Fruit fly (Drosophila melanogaster) whole organism, embryonic: ENCODE data around the gene Rab3GAP1.

Experiments used
- Bgb ChIP-seq: fragments of 200-800 bp; sonication (Bioruptor generic); IDR thresholded peaks from 2 replicates; pipeline ENCODE4 v1.3.6; 2022; ENCODE audit warnings: missing biosample characterization, missing genetic modification characterization; ENCODE audit not compliant: partially characterized antibody
- CG10565 ChIP-seq: fragments of 200-800 bp; sonication (Bioruptor generic); optimal IDR thresholded peaks from 3 replicates; lab custom pipeline; 2016; ENCODE audit warnings: missing biosample characterization, mild to moderate bottlenecking, missing genetic modification characterization
- CG11695 ChIP-seq: fragments of 200-800 bp; sonication (Bioruptor generic); IDR thresholded peaks from 3 replicates; pipeline ENCODE4 v1.3.6; 2022; ENCODE audit warnings: missing biosample characterization, missing genetic modification characterization
- CG14441 ChIP-seq: fragments of 200-800 bp; sonication (Bioruptor generic); IDR thresholded peaks from 2 replicates; pipeline ENCODE4 v1.3.6; 2022; ENCODE audit warnings: missing biosample characterization, missing genetic modification characterization
- CG17568 ChIP-seq: fragments of 200-800 bp; sonication (Bioruptor generic); optimal IDR thresholded peaks from 2 replicates; lab custom pipeline; 2018; ENCODE audit warnings: missing biosample characterization, mild to moderate bottlenecking, missing genetic modification characterization, moderate library complexity
- CG2129 ChIP-seq: fragments of 200-800 bp; sonication (Bioruptor generic); IDR thresholded peaks from 2 replicates; pipeline ENCODE4 v1.3.6; 2022; ENCODE audit warnings: missing biosample characterization, missing genetic modification characterization; ENCODE audit not compliant: partially characterized antibody
- CG30431 ChIP-seq: fragments of 200-800 bp; sonication (Bioruptor generic); optimal IDR thresholded peaks from 2 replicates; lab custom pipeline; 2017; ENCODE audit warnings: missing biosample characterization, missing genetic modification characterization
- CG31365 ChIP-seq: fragments of 200-800 bp; sonication (Bioruptor generic); optimal IDR thresholded peaks from 2 replicates; lab custom pipeline; 2018; ENCODE audit warnings: missing biosample characterization, mild to moderate bottlenecking, missing genetic modification characterization
- CG3281 ChIP-seq: fragments of 200-800 bp; sonication (Bioruptor generic); optimal IDR thresholded peaks from 3 replicates; lab custom pipeline; 2017; ENCODE audit warnings: missing biosample characterization, mild to moderate bottlenecking, missing genetic modification characterization
- CG3838 ChIP-seq: fragments of 200-800 bp; sonication (Bioruptor generic); optimal IDR thresholded peaks from 3 replicates; lab custom pipeline; 2016; ENCODE audit warnings: missing biosample characterization, missing genetic modification characterization
- CG42726 ChIP-seq: fragments of 200-800 bp; sonication (Bioruptor generic); IDR thresholded peaks from 2 replicates; pipeline ENCODE4 v1.3.6; 2022; ENCODE audit warnings: missing biosample characterization, missing genetic modification characterization; ENCODE audit not compliant: partially characterized antibody
- CG6791 ChIP-seq: fragments of 200-800 bp; sonication (Bioruptor generic); IDR thresholded peaks from 3 replicates; pipeline ENCODE4 v1.3.6; 2022; ENCODE audit warnings: missing biosample characterization, missing genetic modification characterization; ENCODE audit not compliant: partially characterized antibody
- CG6854 ChIP-seq: fragments of 200-800 bp; sonication (Bioruptor generic); optimal IDR thresholded peaks from 3 replicates; lab custom pipeline; 2017; ENCODE audit warnings: missing biosample characterization, mild to moderate bottlenecking, missing genetic modification characterization
- CG7963 ChIP-seq: fragments of 200-800 bp; sonication (Bioruptor generic); IDR thresholded peaks from 3 replicates; pipeline ENCODE4 v1.3.6; 2022; ENCODE audit warnings: missing biosample characterization, missing genetic modification characterization; ENCODE audit not compliant: partially characterized antibody
- Dip2 ChIP-seq: fragments of 200-800 bp; sonication (Bioruptor generic); IDR thresholded peaks from 2 replicates; pipeline ENCODE4 v1.3.6; 2022; ENCODE audit warnings: missing biosample characterization, missing genetic modification characterization
- ERR ChIP-seq: fragments of 200-800 bp; sonication (Bioruptor generic); optimal IDR thresholded peaks from 2 replicates; lab custom pipeline; 2016; ENCODE audit warnings: missing biosample characterization, missing genetic modification characterization
- Eip74EF ChIP-seq, 2 experiments: fragments of 200-800 bp in 1 of 2; fragments of >200 bp in 1 of 2; sonication (Bioruptor generic) in 1 of 2; optimal IDR thresholded peaks; 2 replicates each; lab custom pipeline; 2017 to 2019; ENCODE audit warnings: missing biosample characterization in 2 of 2, missing genetic modification characterization in 2 of 2, mild to moderate bottlenecking in 1 of 2, moderate library complexity in 1 of 2
- Elba2 ChIP-seq: fragments of 200-800 bp; sonication (Bioruptor generic); optimal IDR thresholded peaks from 3 replicates; lab custom pipeline; 2016; ENCODE audit warnings: missing biosample characterization, missing genetic modification characterization
- Fer1 ChIP-seq: fragments of 200-800 bp; sonication (Bioruptor generic); optimal IDR thresholded peaks from 2 replicates; lab custom pipeline; 2017; ENCODE audit warnings: missing biosample characterization, mild to moderate bottlenecking, missing genetic modification characterization
- Fer2 ChIP-seq: fragments of 200-800 bp; sonication (Bioruptor generic); optimal IDR thresholded peaks from 2 replicates; lab custom pipeline; 2018; ENCODE audit warnings: missing biosample characterization, mild to moderate bottlenecking, missing genetic modification characterization, moderate library complexity
- Gug ChIP-seq: fragments of 200-800 bp; sonication (Bioruptor generic); IDR thresholded peaks from 4 replicates; pipeline ENCODE4 v1.3.6; 2022; ENCODE audit warnings: missing biosample characterization, missing genetic modification characterization
- Hmx ChIP-seq: fragments of 200-800 bp; sonication (Bioruptor generic); optimal IDR thresholded peaks from 2 replicates; lab custom pipeline; 2016; ENCODE audit warnings: missing biosample characterization, missing genetic modification characterization
- Hr3 ChIP-seq: fragments of 200-800 bp; sonication (Bioruptor generic); optimal IDR thresholded peaks from 3 replicates; lab custom pipeline; 2016; ENCODE audit warnings: missing biosample characterization, missing genetic modification characterization
- MESR4 ChIP-seq: fragments of 200-800 bp; sonication (Bioruptor generic); optimal IDR thresholded peaks from 2 replicates; lab custom pipeline; 2018; ENCODE audit warnings: missing biosample characterization, mild to moderate bottlenecking, missing genetic modification characterization, moderate library complexity
- Med ChIP-seq: fragments of 200-800 bp; sonication (Bioruptor generic); peaks from one replicate; lab custom pipeline; 2016; ENCODE audit warnings: missing biosample characterization, missing genetic modification characterization, mild to moderate bottlenecking, inconsistent platforms, moderate library complexity
- Nf-YC ChIP-seq: fragments of 200-800 bp; optimal IDR thresholded peaks from 3 replicates; lab custom pipeline; 2019; ENCODE audit warnings: missing biosample characterization, mild to moderate bottlenecking, missing genetic modification characterization, moderate library complexity
- TFAM ChIP-seq: fragments of 200-800 bp; sonication (Bioruptor generic); optimal IDR thresholded peaks from 2 replicates; lab custom pipeline; 2017; ENCODE audit warnings: missing biosample characterization, missing genetic modification characterization, inconsistent platforms
- Trl ChIP-seq, 3 experiments: fragments of >200 bp in 2 of 3; fragments of 200-800 bp in 1 of 3; sonication (Bioruptor generic) in 1 of 3; optimal IDR thresholded peaks; 2 replicates in 1 of 3; 3 replicates in 2 of 3; lab custom pipeline; 2016 to 2017; ENCODE audit warnings: missing biosample characterization in 1 of 3, missing genetic modification characterization in 1 of 3
- bowl ChIP-seq: fragments of 200-800 bp; sonication (Bioruptor generic); IDR thresholded peaks from 2 replicates; pipeline ENCODE4 v1.3.6; 2022; ENCODE audit warnings: missing biosample characterization, missing genetic modification characterization
- cg ChIP-seq: fragments of 200-800 bp; sonication (Bioruptor generic); optimal IDR thresholded peaks from 3 replicates; lab custom pipeline; 2019; ENCODE audit warnings: missing biosample characterization, mild to moderate bottlenecking, missing genetic modification characterization, moderate library complexity
- crc ChIP-seq: fragments of 200-800 bp; sonication (Bioruptor generic); optimal IDR thresholded peaks from 2 replicates; lab custom pipeline; 2016; ENCODE audit warnings: missing biosample characterization, missing genetic modification characterization
- cwo ChIP-seq: fragments of 200-800 bp; sonication (Bioruptor generic); optimal IDR thresholded peaks from 3 replicates; lab custom pipeline; 2017; ENCODE audit warnings: missing biosample characterization, missing genetic modification characterization, mild to moderate bottlenecking, moderate library complexity, missing genetic modification reagents
- dati ChIP-seq: fragments of 200-800 bp; sonication (Bioruptor generic); IDR thresholded peaks from 2 replicates; pipeline ENCODE4 v1.3.6; 2022; ENCODE audit warnings: missing biosample characterization, missing genetic modification characterization
- dm ChIP-seq: fragments of 200-800 bp; sonication (Bioruptor generic); optimal IDR thresholded peaks from 3 replicates; lab custom pipeline; 2016; ENCODE audit warnings: missing biosample characterization, missing genetic modification characterization
- dmrt99B ChIP-seq: fragments of 200-800 bp; sonication (Bioruptor generic); optimal IDR thresholded peaks from 2 replicates; lab custom pipeline; 2018; ENCODE audit warnings: missing biosample characterization, mild to moderate bottlenecking, missing genetic modification characterization, moderate library complexity
- eyg ChIP-seq: fragments of 200-800 bp; sonication (Bioruptor generic); optimal IDR thresholded peaks from 3 replicates; lab custom pipeline; 2016; ENCODE audit warnings: missing biosample characterization, missing genetic modification characterization
- grn ChIP-seq: fragments of 200-800 bp; sonication (Bioruptor generic); optimal IDR thresholded peaks from 3 replicates; lab custom pipeline; 2017; ENCODE audit warnings: missing biosample characterization, missing genetic modification characterization
- gsb-n ChIP-seq: fragments of 200-800 bp; sonication (Bioruptor generic); optimal IDR thresholded peaks from 3 replicates; lab custom pipeline; 2018; ENCODE audit warnings: missing biosample characterization, mild to moderate bottlenecking, missing genetic modification characterization
- her ChIP-seq: fragments of 200-800 bp; sonication (Bioruptor generic); optimal IDR thresholded peaks from 2 replicates; lab custom pipeline; 2016; ENCODE audit warnings: missing biosample characterization, missing genetic modification characterization
- jing ChIP-seq: fragments of 200-800 bp; sonication (Bioruptor generic); optimal IDR thresholded peaks from 2 replicates; lab custom pipeline; 2018; ENCODE audit warnings: missing biosample characterization, mild to moderate bottlenecking, missing genetic modification characterization
- lbe ChIP-seq: fragments of 200-800 bp; sonication (Bioruptor generic); optimal IDR thresholded peaks from 2 replicates; lab custom pipeline; 2016; ENCODE audit warnings: missing biosample characterization, mild to moderate bottlenecking, missing genetic modification characterization
- nerfin-2 ChIP-seq: fragments of 200-800 bp; sonication (Bioruptor generic); IDR thresholded peaks from 2 replicates; pipeline ENCODE4 v1.3.6; 2022; ENCODE audit warnings: missing biosample characterization, missing genetic modification characterization; ENCODE audit not compliant: partially characterized antibody
- ro ChIP-seq: fragments of 200-800 bp; sonication (Bioruptor generic); IDR thresholded peaks from 2 replicates; pipeline ENCODE4 v1.3.6; 2022; ENCODE audit warnings: missing biosample characterization, missing genetic modification characterization
- run ChIP-seq: fragments of 200-800 bp; sonication (Bioruptor generic); optimal IDR thresholded peaks from 3 replicates; lab custom pipeline; 2018; ENCODE audit warnings: missing biosample characterization, mild to moderate bottlenecking, missing genetic modification characterization
- so ChIP-seq: fragments of 200-800 bp; sonication (Bioruptor generic); IDR thresholded peaks from 3 replicates; pipeline ENCODE4 v1.3.6; 2022; ENCODE audit warnings: missing biosample characterization, missing genetic modification characterization
- sug ChIP-seq: fragments of 200-800 bp; optimal IDR thresholded peaks from 2 replicates; lab custom pipeline; 2019; ENCODE audit warnings: missing biosample characterization, mild to moderate bottlenecking, missing genetic modification characterization, moderate library complexity
- tin ChIP-seq: fragments of 200-800 bp; sonication (Bioruptor generic); optimal IDR thresholded peaks from 3 replicates; lab custom pipeline; 2016; ENCODE audit warnings: missing biosample characterization, missing genetic modification characterization
- vnd ChIP-seq: fragments of 200-800 bp; sonication (Bioruptor generic); IDR thresholded peaks from 3 replicates; pipeline ENCODE4 v1.3.6; 2022; ENCODE audit warnings: missing biosample characterization, missing genetic modification characterization; ENCODE audit not compliant: partially characterized antibody
- wek ChIP-seq: fragments of 200-800 bp; sonication (Bioruptor generic); optimal IDR thresholded peaks from 3 replicates; lab custom pipeline; 2018; ENCODE audit warnings: missing biosample characterization, mild to moderate bottlenecking, missing genetic modification characterization, moderate library complexity
- zfh2 ChIP-seq: fragments of 200-800 bp; sonication (Bioruptor generic); optimal IDR thresholded peaks from 2 replicates; lab custom pipeline; 2016; ENCODE audit warnings: missing biosample characterization, missing genetic modification characterization

The Rab3GAP1 gene

dm6 chr2L:1648677-1649078 is 37.7 kb upstream of the Rab3GAP1 start (continued):
- no peak for TF ChIP-seq zfh2
- peak; percentile 87 for TF ChIP-seq Fer1 (GFP tag; lab: Kevin White, UChicago)
- TF ChIP-seq run (tag; lab: Kevin White, UChicago) = peak; percentile 81
- TF ChIP-seq CG11695 (GFP tag; lab: Robert Waterston, UW) = peak; percentile 78
- peak; percentile 75 for TF ChIP-seq grn (GFP tag; lab: Kevin White, UChicago)
- TF ChIP-seq MESR4 = no peak
- TF ChIP-seq sug (tag; lab: Kevin White, UChicago) = no peak
- peak; percentile 14 for TF ChIP-seq cwo
- no peak for TF ChIP-seq Nf-YC (tag; lab: Kevin White, UChicago)
- TF ChIP-seq dm (GFP tag; lab: Kevin White, UChicago) = peak; percentile 31
- TF ChIP-seq Trl (optimal IDR thresholded peaks at IDR 0.05; lab: Kevin White, UChicago) = peak; percentile 47 to 79
- peak; percentile 89 for TF ChIP-seq Trl (GFP tag; optimal IDR thresholded peaks at IDR 0.05; lab: Kevin White, UChicago)
- peak; percentile 84 for TF ChIP-seq CG3838 (GFP tag; lab: Kevin White, UChicago)
- peak in 1 of 2 experiments; percentile 80 for TF ChIP-seq Eip74EF (GFP tag; optimal IDR thresholded peaks at IDR 0.05; lab: Kevin White, UChicago)
- TF ChIP-seq CG10565 (GFP tag; lab: Kevin White, UChicago) = no peak
- no peak for TF ChIP-seq Hr3 (GFP tag; lab: Kevin White, UChicago)
- 0 out of 3 replicates have a peak, but pooled peaks have one; percentile 16 for TF ChIP-seq CG6791 (GFP tag; lab: Robert Waterston, UW)
- peak; percentile 94 for TF ChIP-seq CG17568
- peak; percentile 87 for TF ChIP-seq CG31365
- TF ChIP-seq ERR = peak; percentile 57
- TF ChIP-seq tin (GFP tag; lab: Kevin White, UChicago) = no peak
- TF ChIP-seq CG42726 = no peak
- no peak for TF ChIP-seq ro (GFP tag; lab: Robert Waterston, UW)
- TF ChIP-seq lbe (GFP tag; lab: Kevin White, UChicago) = no peak
- peak; percentile 84 for TF ChIP-seq dmrt99B (tag; lab: Kevin White, UChicago)
- peak; percentile 70 for TF ChIP-seq bowl (GFP tag; lab: Robert Waterston, UW)
- TF ChIP-seq CG7963 (GFP tag; lab: Robert Waterston, UW) = no peak
- peak; percentile 91 for TF ChIP-seq eyg (GFP tag; lab: Kevin White, UChicago)
- peak; percentile 96 for TF ChIP-seq Med (GFP tag; lab: Kevin White, UChicago)
- TF ChIP-seq CG6854 (GFP tag; lab: Kevin White, UChicago) = peak; percentile 69
- no peak for TF ChIP-seq CG14441 (GFP tag; lab: Robert Waterston, UW)
- TF ChIP-seq Elba2 = no peak
- TF ChIP-seq CG2129 (GFP tag; lab: Robert Waterston, UW) = no peak
- TF ChIP-seq TFAM (GFP tag; lab: Kevin White, UChicago) = peak; percentile 73
- TF ChIP-seq CG3281 (GFP tag; lab: Kevin White, UChicago) = peak; percentile 70
- TF ChIP-seq dati (GFP tag; lab: Robert Waterston, UW) = 0 out of 2 replicates have a peak, but pooled peaks have one; percentile 40
- TF ChIP-seq Hmx (GFP tag; lab: Kevin White, UChicago) = no peak
- TF ChIP-seq cg (GFP tag; lab: Kevin White, UChicago) = peak; percentile 97
- peak; percentile 89 for TF ChIP-seq gsb-n
- peak; percentile 59 for TF ChIP-seq Fer2 (tag; lab: Kevin White, UChicago)
- TF ChIP-seq so (GFP tag; lab: Robert Waterston, UW) = peak; percentile 73; the same call in 2 of the 3 replicates
- no peak for TF ChIP-seq Bgb (GFP tag; lab: Robert Waterston, UW)
- TF ChIP-seq jing (GFP tag; lab: Kevin White, UChicago) = peak; percentile 81
- no peak for TF ChIP-seq vnd
- TF ChIP-seq crc = peak; percentile 64
- no peak for TF ChIP-seq Dip2 (GFP tag; lab: Robert Waterston, UW)
- peak; percentile 64 for TF ChIP-seq her (GFP tag; lab: Kevin White, UChicago)
- TF ChIP-seq nerfin-2 (GFP tag; lab: Robert Waterston, UW) = no peak
- no peak for TF ChIP-seq Gug (GFP tag; lab: Robert Waterston, UW)
- TF ChIP-seq CG30431 (GFP tag; lab: Kevin White, UChicago) = peak; percentile 41
- peak; percentile 95 for TF ChIP-seq wek (GFP tag; lab: Kevin White, UChicago)
